Fruit fly (Drosophila melanogaster) whole organism, embryonic: ENCODE results near the gene Gcna.

ENCODE experiments used
- Ada2b ChIP-seq: fragments of 200-800 bp; sonication (Bioruptor generic); IDR thresholded peaks from 2 replicates; pipeline ENCODE4 v1.3.6; 2022; ENCODE audit warnings: missing biosample characterization, missing genetic modification characterization
- Blimp-1 ChIP-seq: fragments of 200-800 bp; sonication (Bioruptor generic); optimal IDR thresholded peaks from 3 replicates; lab custom pipeline; 2018; ENCODE audit warnings: missing biosample characterization, missing genetic modification characterization, mild to moderate bottlenecking, moderate library complexity, missing genetic modification reagents
- CG10654 ChIP-seq: fragments of 200-800 bp; sonication (Bioruptor generic); optimal IDR thresholded peaks from 2 replicates; lab custom pipeline; 2016; ENCODE audit warnings: missing biosample characterization, missing genetic modification characterization
- CG12659 ChIP-seq: fragments of 200-800 bp; sonication (Bioruptor generic); optimal IDR thresholded peaks from 3 replicates; lab custom pipeline; 2017; ENCODE audit warnings: mild to moderate bottlenecking, missing biosample characterization, missing genetic modification reagents, missing genetic modification characterization
- CG15479 ChIP-seq: fragments of 200-800 bp; sonication (Bioruptor generic); optimal IDR thresholded peaks from 3 replicates; lab custom pipeline; 2019; ENCODE audit warnings: missing biosample characterization, mild to moderate bottlenecking, missing genetic modification characterization, moderate library complexity
- CG2202 ChIP-seq: fragments of 200-800 bp; sonication (Bioruptor generic); optimal IDR thresholded peaks from 2 replicates; lab custom pipeline; 2018; ENCODE audit warnings: missing biosample characterization, mild to moderate bottlenecking, missing genetic modification characterization
- CG32767 ChIP-seq: fragments of 200-800 bp; sonication (Bioruptor generic); IDR thresholded peaks from 2 replicates; pipeline ENCODE4 v1.3.6; 2022; ENCODE audit warnings: missing biosample characterization, missing genetic modification characterization
- CG4617 ChIP-seq: fragments of 200-800 bp; sonication (Bioruptor generic); optimal IDR thresholded peaks from 3 replicates; lab custom pipeline; 2016; ENCODE audit warnings: missing biosample characterization, missing genetic modification characterization, borderline replicate concordance
- CG7357 ChIP-seq: fragments of 200-800 bp; sonication (Bioruptor generic); IDR thresholded peaks from 3 replicates; pipeline ENCODE4 v1.3.6; 2022; ENCODE audit warnings: missing biosample characterization, missing genetic modification characterization
- CG7745 ChIP-seq: fragments of 200-800 bp; sonication (Bioruptor generic); optimal IDR thresholded peaks from 2 replicates; lab custom pipeline; 2018; ENCODE audit warnings: missing biosample characterization, mild to moderate bottlenecking, missing genetic modification characterization, moderate library complexity
- D ChIP-seq, 2 experiments: fragments of 200-800 bp in 1 of 2; fragments of >200 bp in 1 of 2; sonication (Bioruptor generic) in 1 of 2; optimal IDR thresholded peaks; 2 replicates in 1 of 2; 3 replicates in 1 of 2; lab custom pipeline; 2017; ENCODE audit warnings: mild to moderate bottlenecking in 1 of 2, missing biosample characterization in 1 of 2, missing genetic modification characterization in 1 of 2, missing genetic modification reagents in 1 of 2
- Dfd ChIP-seq, 2 experiments: fragments of >200 bp; optimal IDR thresholded peaks; 2 replicates each; lab custom pipeline; 2017; ENCODE audit warnings: missing biosample characterization in 2 of 2, missing genetic modification characterization in 2 of 2
- Dref ChIP-seq: fragments of 200-800 bp; sonication (Bioruptor generic); IDR thresholded peaks from 2 replicates; pipeline ENCODE4 v1.3.6; 2022; ENCODE audit warnings: missing biosample characterization, missing genetic modification characterization
- ERR ChIP-seq: fragments of 200-800 bp; sonication (Bioruptor generic); optimal IDR thresholded peaks from 2 replicates; lab custom pipeline; 2016; ENCODE audit warnings: missing biosample characterization, missing genetic modification characterization
- Gug ChIP-seq: fragments of 200-800 bp; sonication (Bioruptor generic); IDR thresholded peaks from 4 replicates; pipeline ENCODE4 v1.3.6; 2022; ENCODE audit warnings: missing biosample characterization, missing genetic modification characterization
- Hmr ChIP-seq: fragments of 200-800 bp; sonication (Bioruptor generic); optimal IDR thresholded peaks from 3 replicates; lab custom pipeline; 2017; ENCODE audit warnings: mild to moderate bottlenecking, missing biosample characterization, missing genetic modification reagents, missing genetic modification characterization
- MESR4 ChIP-seq: fragments of 200-800 bp; sonication (Bioruptor generic); optimal IDR thresholded peaks from 2 replicates; lab custom pipeline; 2018; ENCODE audit warnings: missing biosample characterization, mild to moderate bottlenecking, missing genetic modification characterization, moderate library complexity
- Pdp1 ChIP-seq, 2 experiments: fragments of 200-800 bp; sonication (Bioruptor generic); optimal IDR thresholded peaks; 3 replicates each; lab custom pipeline; 2016; ENCODE audit warnings: missing biosample characterization in 2 of 2, missing genetic modification characterization in 2 of 2, mild to moderate bottlenecking in 1 of 2, moderate library complexity in 1 of 2
- Rfx ChIP-seq: fragments of 200-800 bp; sonication (Bioruptor generic); IDR thresholded peaks from 2 replicates; pipeline ENCODE4 v1.3.6; 2022; ENCODE audit warnings: missing biosample characterization, missing genetic modification characterization
- Sox102F ChIP-seq: fragments of 200-800 bp; sonication (Bioruptor generic); optimal IDR thresholded peaks from 2 replicates; lab custom pipeline; 2018; ENCODE audit warnings: missing biosample characterization, mild to moderate bottlenecking, missing genetic modification characterization, moderate library complexity
- Stat92E ChIP-seq, 3 experiments: fragments of >200 bp in 2 of 3; fragments of 200-800 bp in 1 of 3; sonication (Bioruptor generic) in 1 of 3; optimal IDR thresholded peaks; 2 replicates each; lab custom pipeline; 2017 to 2019; ENCODE audit warnings: missing biosample characterization in 3 of 3, missing genetic modification characterization in 3 of 3, mild to moderate bottlenecking in 1 of 3, moderate library complexity in 1 of 3
- Trl ChIP-seq, 3 experiments: fragments of >200 bp in 2 of 3; fragments of 200-800 bp in 1 of 3; sonication (Bioruptor generic) in 1 of 3; optimal IDR thresholded peaks; 2 replicates in 1 of 3; 3 replicates in 2 of 3; lab custom pipeline; 2016 to 2017; ENCODE audit warnings: missing biosample characterization in 1 of 3, missing genetic modification characterization in 1 of 3
- YL-1 ChIP-seq: fragments of 200-800 bp; sonication (Bioruptor generic); optimal IDR thresholded peaks from 3 replicates; lab custom pipeline; 2017; ENCODE audit warnings: missing biosample characterization, mild to moderate bottlenecking, missing genetic modification characterization
- abd-A ChIP-seq: fragments of 200-800 bp; sonication (Bioruptor generic); optimal IDR thresholded peaks from 3 replicates; lab custom pipeline; 2019; ENCODE audit warnings: missing biosample characterization, mild to moderate bottlenecking, missing genetic modification characterization, moderate library complexity
- bigmax ChIP-seq: fragments of 200-800 bp; sonication (Bioruptor generic); optimal IDR thresholded peaks from 2 replicates; lab custom pipeline; 2018; ENCODE audit warnings: missing biosample characterization, mild to moderate bottlenecking, missing genetic modification characterization
- bsh ChIP-seq, 2 experiments: fragments of 200-800 bp; sonication (Bioruptor generic); optimal IDR thresholded peaks; 2 replicates each; lab custom pipeline; 2017 to 2018; ENCODE audit warnings: mild to moderate bottlenecking in 2 of 2, missing biosample characterization in 2 of 2, missing genetic modification characterization in 2 of 2, moderate library complexity in 1 of 2
- dmrt11E ChIP-seq: fragments of 200-800 bp; sonication (Bioruptor generic); optimal IDR thresholded peaks from 3 replicates; lab custom pipeline; 2018; ENCODE audit warnings: missing biosample characterization, mild to moderate bottlenecking, missing genetic modification characterization, moderate library complexity
- dysf ChIP-seq: fragments of 200-800 bp; sonication (Bioruptor generic); IDR thresholded peaks from 3 replicates; pipeline ENCODE4 v1.3.6; 2022; ENCODE audit warnings: missing biosample characterization, missing genetic modification characterization
- fd102C ChIP-seq: fragments of 200-800 bp; sonication (Bioruptor generic); optimal IDR thresholded peaks from 2 replicates; lab custom pipeline; 2018; ENCODE audit warnings: missing biosample characterization, mild to moderate bottlenecking, missing genetic modification characterization, moderate library complexity
- fd96Cb ChIP-seq: fragments of 200-800 bp; sonication (Bioruptor generic); optimal IDR thresholded peaks from 2 replicates; lab custom pipeline; 2018; ENCODE audit warnings: missing biosample characterization, mild to moderate bottlenecking, missing genetic modification characterization, moderate library complexity
- gt ChIP-seq: fragments of 200-800 bp; sonication (Bioruptor generic); IDR thresholded peaks from 2 replicates; pipeline ENCODE4 v1.3.6; 2022; ENCODE audit warnings: missing biosample characterization, missing genetic modification characterization
- hbn ChIP-seq: fragments of 200-800 bp; sonication (Bioruptor generic); IDR thresholded peaks from 2 replicates; pipeline ENCODE4 v1.3.6; 2022; ENCODE audit warnings: missing biosample characterization, missing genetic modification characterization; ENCODE audit not compliant: partially characterized antibody
- her ChIP-seq: fragments of 200-800 bp; sonication (Bioruptor generic); optimal IDR thresholded peaks from 2 replicates; lab custom pipeline; 2016; ENCODE audit warnings: missing biosample characterization, missing genetic modification characterization
- hkb ChIP-seq, 2 experiments: fragments of 200-800 bp in 1 of 2; fragments of >200 bp in 1 of 2; sonication (Bioruptor generic) in 1 of 2; IDR thresholded peaks in 1 of 2; optimal IDR thresholded peaks in 1 of 2; 2 replicates each; pipeline versions ENCODE4 v1.3.6 to Lab custom; 2017 to 2022; ENCODE audit warnings: missing biosample characterization in 1 of 2, missing genetic modification characterization in 1 of 2
- ind ChIP-seq: fragments of 200-800 bp; sonication (Bioruptor generic); optimal IDR thresholded peaks from 3 replicates; lab custom pipeline; 2016; ENCODE audit warnings: missing biosample characterization, missing genetic modification characterization
- nom ChIP-seq: fragments of 200-800 bp; sonication (Bioruptor generic); optimal IDR thresholded peaks from 2 replicates; lab custom pipeline; 2017; ENCODE audit warnings: missing biosample characterization, missing genetic modification characterization, mild to moderate bottlenecking, moderate library complexity, missing genetic modification reagents
- scrt ChIP-seq: fragments of 200-800 bp; sonication (Bioruptor generic); optimal IDR thresholded peaks from 2 replicates; lab custom pipeline; 2018; ENCODE audit warnings: missing biosample characterization, mild to moderate bottlenecking, missing genetic modification characterization, moderate library complexity
- sens ChIP-seq: fragments of 200-800 bp; sonication (Bioruptor generic); peaks from one replicate; lab custom pipeline; 2016; ENCODE audit warnings: missing biosample characterization, missing genetic modification characterization
- slou ChIP-seq: fragments of 200-800 bp; sonication (Bioruptor generic); optimal IDR thresholded peaks from 3 replicates; lab custom pipeline; 2016; ENCODE audit warnings: missing biosample characterization, missing genetic modification characterization
- so ChIP-seq: fragments of 200-800 bp; sonication (Bioruptor generic); IDR thresholded peaks from 3 replicates; pipeline ENCODE4 v1.3.6; 2022; ENCODE audit warnings: missing biosample characterization, missing genetic modification characterization
- sr ChIP-seq: fragments of 200-800 bp; sonication (Bioruptor generic); IDR thresholded peaks from 3 replicates; pipeline ENCODE4 v1.3.6; 2022; ENCODE audit warnings: missing biosample characterization, missing genetic modification characterization
- tgo ChIP-seq: fragments of 200-800 bp; sonication (Bioruptor generic); IDR thresholded peaks from 3 replicates; pipeline ENCODE4 v1.3.6; 2022; ENCODE audit warnings: missing biosample characterization, missing genetic modification characterization
- trem ChIP-seq: fragments of 200-800 bp; optimal IDR thresholded peaks from 3 replicates; lab custom pipeline; 2019; ENCODE audit warnings: missing biosample characterization, mild to moderate bottlenecking, missing genetic modification characterization, moderate library complexity
- unc-4 ChIP-seq: fragments of 200-800 bp; sonication (Bioruptor generic); IDR thresholded peaks from 2 replicates; pipeline ENCODE4 v1.3.6; 2022; ENCODE audit warnings: missing biosample characterization, missing genetic modification characterization; ENCODE audit not compliant: partially characterized antibody
- vvl ChIP-seq: fragments of 200-800 bp; sonication (Bioruptor generic); IDR thresholded peaks from 2 replicates; pipeline ENCODE4 v1.3.6; 2022; ENCODE audit warnings: missing biosample characterization, missing genetic modification characterization
- zen ChIP-seq: fragments of 200-800 bp; sonication (Bioruptor generic); optimal IDR thresholded peaks from 3 replicates; lab custom pipeline; 2018; ENCODE audit warnings: missing biosample characterization, mild to moderate bottlenecking, missing genetic modification characterization, moderate library complexity
- zen2 ChIP-seq: fragments of 200-800 bp; sonication (Bioruptor generic); IDR thresholded peaks from 3 replicates; pipeline ENCODE4 v1.3.6; 2022; ENCODE audit warnings: missing biosample characterization, missing genetic modification characterization; ENCODE audit not compliant: partially characterized antibody

Gcna gene

dm6 chrX:1899445-1900085 lies 33.9 kb upstream of the Gcna start (continued):
- TF ChIP-seq zen2 (no peak), tgo (GFP tag; lab: Robert Waterston, UW) (no peak), vvl (GFP tag; lab: Robert Waterston, UW) (peak; percentile 17; the same call in 1 of the 2 replicates), CG4617 (GFP tag; lab: Kevin White, UChicago) (peak; percentile 36), Dref (GFP tag; lab: Robert Waterston, UW) (no peak), ERR (GFP tag; lab: Kevin White, UChicago) (no peak), scrt (GFP tag; lab: Kevin White, UChicago) (peak; percentile 32), Trl (optimal IDR thresholded peaks at IDR 0.05; lab: Kevin White, UChicago) (peak; percentile 9 to 53), Trl (GFP tag; optimal IDR thresholded peaks at IDR 0.05; lab: Kevin White, UChicago) (no peak), CG7745 (tag; lab: Kevin White, UChicago) (no peak), Hmr (no peak), Gug (GFP tag; lab: Robert Waterston, UW) (no peak), zen (tag; lab: Kevin White, UChicago) (no peak), CG10654 (GFP tag; lab: Kevin White, UChicago) (no peak), CG7357 (no peak), sens (peak; percentile 77), bigmax (no peak), Dfd (GFP tag; optimal IDR thresholded peaks at IDR 0.05; lab: Kevin White, UChicago) (no peak), Pdp1 (GFP tag; optimal IDR thresholded peaks at IDR 0.05; lab: Kevin White, UChicago) (no peak), ind (GFP tag; lab: Kevin White, UChicago) (no peak), fd102C (GFP tag; lab: Kevin White, UChicago) (no peak), YL-1 (peak; percentile 43), D (optimal IDR thresholded peaks at IDR 0.05; lab: Kevin White, UChicago) (peak; percentile 37), D (GFP tag; optimal IDR thresholded peaks at IDR 0.05; lab: Kevin White, UChicago) (no peak), gt (no peak), slou (GFP tag; lab: Kevin White, UChicago) (no peak), Ada2b (GFP tag; lab: Robert Waterston, UW) (no peak), her (GFP tag; lab: Kevin White, UChicago) (no peak), dmrt11E (tag; lab: Kevin White, UChicago) (no peak), so (GFP tag; lab: Robert Waterston, UW) (no peak), trem (tag; lab: Kevin White, UChicago) (peak; percentile 13), abd-A (tag; lab: Kevin White, UChicago) (peak; percentile 43), CG32767 (GFP tag; lab: Robert Waterston, UW) (peak; percentile 94), CG2202 (no peak), sr (no peak), nom (GFP tag; lab: Kevin White, UChicago) (peak; percentile 43), hkb (optimal IDR thresholded peaks at IDR 0.05; lab: Kevin White, UChicago) (no peak), hkb (GFP tag; IDR thresholded peaks at IDR 0.05; lab: Robert Waterston, UW) (no peak), unc-4 (GFP tag; lab: Robert Waterston, UW) (peak; percentile 40; the same call in 1 of the 2 replicates), CG15479 (GFP tag; lab: Kevin White, UChicago) (peak; percentile 99), MESR4 (GFP tag; lab: Kevin White, UChicago) (peak; percentile 82), hbn (GFP tag; lab: Robert Waterston, UW) (no peak), Blimp-1 (GFP tag; lab: Kevin White, UChicago) (peak; percentile 47), bsh (GFP tag; optimal IDR thresholded peaks at IDR 0.05; lab: Kevin White, UChicago) (peak in 1 of 2 experiments; percentile 5), fd96Cb (tag; lab: Kevin White, UChicago) (no peak), Stat92E (GFP tag; optimal IDR thresholded peaks at IDR 0.05; lab: Kevin White, UChicago) (peak in 1 of 3 experiments; percentile 61), CG12659 (no peak), dysf (GFP tag; lab: Robert Waterston, UW) (no peak), Sox102F (GFP tag; lab: Kevin White, UChicago) (no peak), Rfx (no peak)
